Worm (Caenorhabditis elegans) whole organism, L2 larva: ENCODE measurements around the gene F49C12.5.

Experiments used
- Y55F3AM.14 ChIP-seq: fragments of 200-800 bp; sonication (Bioruptor generic); optimal IDR thresholded peaks from 2 replicates; lab custom pipeline; 2018; ENCODE audit warnings: mild to moderate bottlenecking, missing genetic modification characterization, missing compliant biosample characterization
- nhr-11 ChIP-seq: fragments of 150-350 bp; optimal IDR thresholded peaks from 2 replicates; lab custom pipeline; 2014; ENCODE audit warnings: missing biosample characterization, missing genetic modification characterization

ce11 chrIV:9316068-9316681 lies 11.5 kb downstream of the F49C12.5 start, which contains the start of the genes F49C12.9 and rpn-7:
- TF ChIP-seq Y55F3AM.14 (GFP tag; lab: Kevin White, UChicago) (no peak), nhr-11 (tag; lab: Kevin White, UChicago) (no peak)
